Fruit fly (Drosophila melanogaster) whole organism, embryonic: ENCODE results near the gene svp.

Experiments
- Asciz ChIP-seq: fragments of 200-800 bp; sonication (Bioruptor generic); optimal IDR thresholded peaks from 2 replicates; lab custom pipeline; 2017; ENCODE audit warnings: missing biosample characterization, mild to moderate bottlenecking, missing genetic modification characterization, missing genetic modification reagents
- Atf3 ChIP-seq: fragments of 200-800 bp; sonication (Bioruptor generic); optimal IDR thresholded peaks from 3 replicates; lab custom pipeline; 2016; ENCODE audit warnings: missing biosample characterization, missing genetic modification characterization
- B-H1 ChIP-seq: fragments of 200-800 bp; sonication (Bioruptor generic); IDR thresholded peaks from 3 replicates; pipeline ENCODE4 v1.3.6; 2022; ENCODE audit warnings: missing biosample characterization, missing genetic modification characterization
- CG10321 ChIP-seq: fragments of 200-800 bp; sonication (Bioruptor generic); IDR thresholded peaks from 2 replicates; pipeline ENCODE4 v1.3.6; 2022; ENCODE audit warnings: missing biosample characterization, missing genetic modification characterization
- CG10462 ChIP-seq: fragments of 200-800 bp; sonication (Bioruptor generic); optimal IDR thresholded peaks from 2 replicates; lab custom pipeline; 2016; ENCODE audit warnings: missing biosample characterization, missing genetic modification characterization
- CG10959 ChIP-seq: fragments of 200-800 bp; sonication (Bioruptor generic); IDR thresholded peaks from 2 replicates; pipeline ENCODE4 v1.3.6; 2022; ENCODE audit warnings: missing biosample characterization, missing genetic modification characterization
- CG11504 ChIP-seq: fragments of 200-800 bp; sonication (Bioruptor generic); optimal IDR thresholded peaks from 3 replicates; lab custom pipeline; 2019; ENCODE audit warnings: missing biosample characterization, mild to moderate bottlenecking, missing genetic modification characterization, moderate library complexity
- CG12104 ChIP-seq: fragments of 200-800 bp; sonication (Bioruptor generic); optimal IDR thresholded peaks from 3 replicates; lab custom pipeline; 2016; ENCODE audit warnings: missing biosample characterization, missing genetic modification characterization
- CG12942 ChIP-seq: fragments of 200-800 bp; sonication (Bioruptor generic); optimal IDR thresholded peaks from 3 replicates; lab custom pipeline; 2016; ENCODE audit warnings: missing biosample characterization, missing genetic modification characterization
- CG14050 ChIP-seq: fragments of 200-800 bp; sonication (Bioruptor generic); IDR thresholded peaks from 3 replicates; pipeline ENCODE4 v1.3.6; 2022; ENCODE audit warnings: missing biosample characterization, missing genetic modification characterization
- CG14667 ChIP-seq: fragments of 200-800 bp; sonication (Bioruptor generic); IDR thresholded peaks from 2 replicates; pipeline ENCODE4 v1.3.6; 2022; ENCODE audit warnings: missing biosample characterization, missing genetic modification characterization
- CG1647 ChIP-seq: fragments of 200-800 bp; sonication (Bioruptor generic); optimal IDR thresholded peaks from 3 replicates; lab custom pipeline; 2016; ENCODE audit warnings: missing biosample characterization, missing genetic modification characterization
- CG16813 ChIP-seq: fragments of 200-800 bp; sonication (Bioruptor generic); IDR thresholded peaks from 3 replicates; pipeline ENCODE4 v1.3.6; 2022; ENCODE audit warnings: missing biosample characterization, missing genetic modification characterization; ENCODE audit not compliant: partially characterized antibody
- CG18599 ChIP-seq: fragments of 200-800 bp; sonication (Bioruptor generic); optimal IDR thresholded peaks from 3 replicates; lab custom pipeline; 2017; ENCODE audit warnings: missing biosample characterization, missing genetic modification characterization, mild to moderate bottlenecking, moderate library complexity, missing genetic modification reagents
- CG2202 ChIP-seq: fragments of 200-800 bp; sonication (Bioruptor generic); optimal IDR thresholded peaks from 2 replicates; lab custom pipeline; 2018; ENCODE audit warnings: missing biosample characterization, mild to moderate bottlenecking, missing genetic modification characterization
- CG6654 ChIP-seq: fragments of 200-800 bp; sonication (Bioruptor generic); optimal IDR thresholded peaks from 2 replicates; lab custom pipeline; 2017; ENCODE audit warnings: missing biosample characterization, mild to moderate bottlenecking, missing genetic modification characterization
- CG7963 ChIP-seq: fragments of 200-800 bp; sonication (Bioruptor generic); IDR thresholded peaks from 3 replicates; pipeline ENCODE4 v1.3.6; 2022; ENCODE audit warnings: missing biosample characterization, missing genetic modification characterization; ENCODE audit not compliant: partially characterized antibody
- CG8478 ChIP-seq: fragments of >200 bp; optimal IDR thresholded peaks from 2 replicates; lab custom pipeline; 2018
- Camta ChIP-seq: fragments of 200-800 bp; sonication (Bioruptor generic); optimal IDR thresholded peaks from 2 replicates; lab custom pipeline; 2016; ENCODE audit warnings: missing biosample characterization, missing genetic modification characterization
- CkIIα-i1 ChIP-seq: fragments of 200-800 bp; sonication (Bioruptor generic); IDR thresholded peaks from 2 replicates; pipeline ENCODE4 v1.3.6; 2022; ENCODE audit warnings: missing biosample characterization, missing genetic modification characterization
- D19A ChIP-seq: fragments of 200-800 bp; optimal IDR thresholded peaks from 3 replicates; lab custom pipeline; 2019; ENCODE audit warnings: missing biosample characterization, mild to moderate bottlenecking, missing genetic modification characterization, moderate library complexity
- D19B ChIP-seq: fragments of 200-800 bp; sonication (Bioruptor generic); optimal IDR thresholded peaks from 2 replicates; lab custom pipeline; 2017; ENCODE audit warnings: missing biosample characterization, mild to moderate bottlenecking, missing genetic modification characterization
- Lhr ChIP-seq: fragments of 200-800 bp; sonication (Bioruptor generic); optimal IDR thresholded peaks from 3 replicates; lab custom pipeline; 2017; ENCODE audit warnings: mild to moderate bottlenecking, missing biosample characterization, missing genetic modification reagents, missing genetic modification characterization
- Myb ChIP-seq: fragments of 200-800 bp; sonication (Bioruptor generic); optimal IDR thresholded peaks from 2 replicates; lab custom pipeline; 2016; ENCODE audit warnings: missing biosample characterization, missing genetic modification characterization
- NFAT ChIP-seq: fragments of 200-800 bp; sonication (Bioruptor generic); IDR thresholded peaks from 2 replicates; pipeline ENCODE4 v1.3.6; 2022; ENCODE audit warnings: missing biosample characterization, missing genetic modification characterization
- Rfx ChIP-seq: fragments of 200-800 bp; sonication (Bioruptor generic); IDR thresholded peaks from 2 replicates; pipeline ENCODE4 v1.3.6; 2022; ENCODE audit warnings: missing biosample characterization, missing genetic modification characterization
- TFAM ChIP-seq: fragments of 200-800 bp; sonication (Bioruptor generic); optimal IDR thresholded peaks from 2 replicates; lab custom pipeline; 2017; ENCODE audit warnings: missing biosample characterization, missing genetic modification characterization, inconsistent platforms
- Xbp1 ChIP-seq: fragments of 200-800 bp; sonication (Bioruptor generic); optimal IDR thresholded peaks from 3 replicates; lab custom pipeline; 2016; ENCODE audit warnings: missing biosample characterization, mild to moderate bottlenecking, missing genetic modification characterization
- ab ChIP-seq: fragments of 200-800 bp; sonication (Bioruptor generic); optimal IDR thresholded peaks from 2 replicates; lab custom pipeline; 2016; ENCODE audit warnings: missing biosample characterization, missing genetic modification characterization
- az2 ChIP-seq: fragments of 200-800 bp; sonication (Bioruptor generic); optimal IDR thresholded peaks from 3 replicates; lab custom pipeline; 2016; ENCODE audit warnings: missing biosample characterization, missing genetic modification characterization
- bbx ChIP-seq: fragments of 200-800 bp; sonication (Bioruptor generic); IDR thresholded peaks from 2 replicates; pipeline ENCODE4 v1.3.6; 2022; ENCODE audit warnings: missing biosample characterization, missing genetic modification characterization; ENCODE audit not compliant: partially characterized antibody
- bowl ChIP-seq: fragments of 200-800 bp; sonication (Bioruptor generic); IDR thresholded peaks from 2 replicates; pipeline ENCODE4 v1.3.6; 2022; ENCODE audit warnings: missing biosample characterization, missing genetic modification characterization
- croc ChIP-seq: fragments of 200-800 bp; sonication (Bioruptor generic); conservative IDR thresholded peaks from 3 replicates; pipeline ENCODE4 v1.3.6; 2022; ENCODE audit warnings: missing biosample characterization, missing genetic modification characterization
- disco-r ChIP-seq: fragments of 200-800 bp; sonication (Bioruptor generic); optimal IDR thresholded peaks from 2 replicates; lab custom pipeline; 2016; ENCODE audit warnings: missing biosample characterization, missing genetic modification characterization
- dmrt99B ChIP-seq: fragments of 200-800 bp; sonication (Bioruptor generic); optimal IDR thresholded peaks from 2 replicates; lab custom pipeline; 2018; ENCODE audit warnings: missing biosample characterization, mild to moderate bottlenecking, missing genetic modification characterization, moderate library complexity
- dysf ChIP-seq: fragments of 200-800 bp; sonication (Bioruptor generic); IDR thresholded peaks from 3 replicates; pipeline ENCODE4 v1.3.6; 2022; ENCODE audit warnings: missing biosample characterization, missing genetic modification characterization
- gt ChIP-seq: fragments of 200-800 bp; sonication (Bioruptor generic); IDR thresholded peaks from 2 replicates; pipeline ENCODE4 v1.3.6; 2022; ENCODE audit warnings: missing biosample characterization, missing genetic modification characterization
- hb ChIP-seq: fragments of 200-800 bp; sonication (Bioruptor generic); IDR thresholded peaks from 3 replicates; pipeline ENCODE4 v1.3.6; 2022; ENCODE audit warnings: missing biosample characterization, missing genetic modification characterization; ENCODE audit not compliant: partially characterized antibody
- hbn ChIP-seq: fragments of 200-800 bp; sonication (Bioruptor generic); IDR thresholded peaks from 2 replicates; pipeline ENCODE4 v1.3.6; 2022; ENCODE audit warnings: missing biosample characterization, missing genetic modification characterization; ENCODE audit not compliant: partially characterized antibody
- her ChIP-seq: fragments of 200-800 bp; sonication (Bioruptor generic); optimal IDR thresholded peaks from 2 replicates; lab custom pipeline; 2016; ENCODE audit warnings: missing biosample characterization, missing genetic modification characterization
- jing ChIP-seq: fragments of 200-800 bp; sonication (Bioruptor generic); optimal IDR thresholded peaks from 2 replicates; lab custom pipeline; 2018; ENCODE audit warnings: missing biosample characterization, mild to moderate bottlenecking, missing genetic modification characterization
- ken ChIP-seq: fragments of 200-800 bp; sonication (Bioruptor generic); IDR thresholded peaks from 3 replicates; pipeline ENCODE4 v1.3.6; 2022; ENCODE audit warnings: missing biosample characterization, missing genetic modification characterization
- lbe ChIP-seq: fragments of 200-800 bp; sonication (Bioruptor generic); optimal IDR thresholded peaks from 2 replicates; lab custom pipeline; 2016; ENCODE audit warnings: missing biosample characterization, mild to moderate bottlenecking, missing genetic modification characterization
- nom ChIP-seq: fragments of 200-800 bp; sonication (Bioruptor generic); optimal IDR thresholded peaks from 2 replicates; lab custom pipeline; 2017; ENCODE audit warnings: missing biosample characterization, missing genetic modification characterization, mild to moderate bottlenecking, moderate library complexity, missing genetic modification reagents
- pnt ChIP-seq: fragments of 200-800 bp; sonication (Bioruptor generic); optimal IDR thresholded peaks from 3 replicates; lab custom pipeline; 2016; ENCODE audit warnings: missing biosample characterization, missing genetic modification characterization
- psq ChIP-seq: fragments of 200-800 bp; sonication (Bioruptor generic); optimal IDR thresholded peaks from 2 replicates; lab custom pipeline; 2017; ENCODE audit warnings: missing biosample characterization, missing genetic modification characterization
- pzg ChIP-seq: fragments of 200-800 bp; sonication (Bioruptor generic); optimal IDR thresholded peaks from 3 replicates; lab custom pipeline; 2018; ENCODE audit warnings: missing biosample characterization, mild to moderate bottlenecking, missing genetic modification characterization, moderate library complexity
- scrt ChIP-seq: fragments of 200-800 bp; sonication (Bioruptor generic); optimal IDR thresholded peaks from 2 replicates; lab custom pipeline; 2018; ENCODE audit warnings: missing biosample characterization, mild to moderate bottlenecking, missing genetic modification characterization, moderate library complexity
- ssp ChIP-seq: fragments of 200-800 bp; sonication (Bioruptor generic); IDR thresholded peaks from 2 replicates; pipeline ENCODE4 v1.3.6; 2022; ENCODE audit warnings: missing biosample characterization, missing genetic modification characterization
- tll ChIP-seq, 2 experiments: fragments of 200-800 bp in 1 of 2; fragments of >200 bp in 1 of 2; sonication (Bioruptor generic) in 1 of 2; optimal IDR thresholded peaks; 2 replicates each; lab custom pipeline; 2017 to 2019; ENCODE audit warnings: missing biosample characterization in 2 of 2, missing genetic modification characterization in 2 of 2, mild to moderate bottlenecking in 1 of 2, moderate library complexity in 1 of 2
- zfh1 ChIP-seq: fragments of 200-800 bp; sonication (Bioruptor generic); IDR thresholded peaks from 3 replicates; pipeline ENCODE4 v1.3.6; 2022; ENCODE audit warnings: missing biosample characterization, missing genetic modification characterization

Gene svp

dm6 chr3R:12280729-12281342, 22.3 kb downstream of the svp start (continued):
- TF ChIP-seq dmrt99B (tag; lab: Kevin White, UChicago): no peak
- TF ChIP-seq CG10462 (GFP tag; lab: Kevin White, UChicago): no peak
- no peak for TF ChIP-seq her (GFP tag; lab: Kevin White, UChicago)
- TF ChIP-seq ken (GFP tag; lab: Robert Waterston, UW): no peak
- TF ChIP-seq CG6654 (GFP tag; lab: Kevin White, UChicago): no peak
- TF ChIP-seq CG14667 (GFP tag; lab: Robert Waterston, UW): no peak
- no peak for TF ChIP-seq disco-r (GFP tag; lab: Kevin White, UChicago)
- TF ChIP-seq CG12104 (GFP tag; lab: Kevin White, UChicago): no peak
- no peak for TF ChIP-seq pzg (GFP tag; lab: Kevin White, UChicago)
- no peak for TF ChIP-seq Lhr (GFP tag; lab: Kevin White, UChicago)
- peak; percentile 96 for TF ChIP-seq CG8478 (lab: Kevin White, UChicago)
- TF ChIP-seq D19A: no peak
- no peak for TF ChIP-seq D19B (GFP tag; lab: Kevin White, UChicago)
- TF ChIP-seq NFAT: no peak
- TF ChIP-seq TFAM: no peak
- peak; percentile 55; the same call in 1 of the 3 replicates for TF ChIP-seq CG16813
- TF ChIP-seq tll (GFP tag; optimal IDR thresholded peaks at IDR 0.05; lab: Kevin White, UChicago): no peak
- TF ChIP-seq CG7963 (GFP tag; lab: Robert Waterston, UW): peak; percentile 52; the same call in 2 of the 3 replicates
- TF ChIP-seq Camta (GFP tag; lab: Kevin White, UChicago): no peak
- peak; percentile 96 for TF ChIP-seq CG10321 (GFP tag; lab: Robert Waterston, UW)
- no peak for TF ChIP-seq B-H1
- TF ChIP-seq CG11504: no peak
- no peak for TF ChIP-seq CG12942 (GFP tag; lab: Kevin White, UChicago)
- no peak for TF ChIP-seq CkIIα-i1 (GFP tag; lab: Robert Waterston, UW)
- no peak for TF ChIP-seq Atf3 (GFP tag; lab: Kevin White, UChicago)
- no peak for TF ChIP-seq CG10959 (GFP tag; lab: Robert Waterston, UW)
- TF ChIP-seq pnt (GFP tag; lab: Kevin White, UChicago): no peak
- TF ChIP-seq gt (GFP tag; lab: Robert Waterston, UW): no peak
- peak; percentile 42 for TF ChIP-seq jing (GFP tag; lab: Kevin White, UChicago)
- TF ChIP-seq psq (GFP tag; lab: Kevin White, UChicago): no peak
- TF ChIP-seq scrt (GFP tag; lab: Kevin White, UChicago): no peak
- peak; percentile 6 for TF ChIP-seq nom (GFP tag; lab: Kevin White, UChicago)
- no peak for TF ChIP-seq CG14050 (GFP tag; lab: Robert Waterston, UW)
- TF ChIP-seq ab (GFP tag; lab: Kevin White, UChicago): no peak
- TF ChIP-seq bowl (GFP tag; lab: Robert Waterston, UW): no peak
- no peak for TF ChIP-seq hb
- no peak for TF ChIP-seq Myb (GFP tag; lab: Kevin White, UChicago)
- TF ChIP-seq CG18599 (GFP tag; lab: Kevin White, UChicago): no peak
- no peak for TF ChIP-seq lbe (GFP tag; lab: Kevin White, UChicago)
- TF ChIP-seq CG1647 (GFP tag; lab: Kevin White, UChicago): no peak
- peak; percentile 89 for TF ChIP-seq bbx (GFP tag; lab: Robert Waterston, UW)
- TF ChIP-seq CG2202: no peak
- no peak for TF ChIP-seq az2 (GFP tag; lab: Kevin White, UChicago)
- no peak for TF ChIP-seq croc
- TF ChIP-seq zfh1 (GFP tag; lab: Robert Waterston, UW): no peak
- TF ChIP-seq Asciz (GFP tag; lab: Kevin White, UChicago): no peak
- no peak for TF ChIP-seq Rfx (GFP tag; lab: Robert Waterston, UW)
- no peak for TF ChIP-seq dysf
- TF ChIP-seq Xbp1 (GFP tag; lab: Kevin White, UChicago): no peak
- TF ChIP-seq ssp: no peak
- peak; percentile 44; the same call in 1 of the 2 replicates for TF ChIP-seq hbn (GFP tag; lab: Robert Waterston, UW)
